Worm (Caenorhabditis elegans) whole organism, L1 larva: ENCODE data around the gene C17H11.1.
"Not testable (repeated sequence)": the region's sequence is repeated elsewhere in the genome, so short reads cannot be mapped to it uniquely, and the experiment has no call there.

Experiments used
- blmp-1 ChIP-seq: fragments of 150-350 bp; optimal IDR thresholded peaks from 2 replicates; lab custom pipeline; 2014; ENCODE audit warnings: missing biosample characterization, missing genetic modification characterization
- elt-3 ChIP-seq, 6 experiments: fragments of 150-350 bp in 1 of 6; sonication (generic microtip); optimal IDR thresholded peaks; 2 replicates each; lab custom pipeline; 2017 to 2018; ENCODE audit warnings: missing biosample characterization in 6 of 6, missing genetic modification characterization in 6 of 6, inconsistent platforms in 1 of 6
- fos-1 ChIP-seq: fragments of 150-350 bp; optimal IDR thresholded peaks from 2 replicates; lab custom pipeline; 2014; ENCODE audit warnings: missing biosample characterization, missing genetic modification characterization
- nhr-76 ChIP-seq: sonication (generic microtip); optimal IDR thresholded peaks from 2 replicates; lab custom pipeline; 2017; ENCODE audit warnings: missing biosample characterization, missing genetic modification characterization
- ztf-4 ChIP-seq: fragments of 150-350 bp; optimal IDR thresholded peaks from 2 replicates; lab custom pipeline; 2014; ENCODE audit warnings: missing biosample characterization, missing genetic modification characterization

ce11 chrX:8155447-8155877, 18.2 kb upstream of the C17H11.1 start:
- not testable (repeated sequence) for TF ChIP-seq fos-1 (tag; lab: Kevin White, UChicago); nhr-76; ztf-4 (tag; lab: Kevin White, UChicago); blmp-1 (tag; lab: Kevin White, UChicago); elt-3 (tag; optimal IDR thresholded peaks at IDR 0.05; lab: Kevin White, UChicago)
